Worm (Caenorhabditis elegans) whole organism, L3 larva: ENCODE measurements around the gene Y38H6C.8.

Source experiments
- elt-3 ChIP-seq, 3 experiments: fragments of 150-350 bp in 1 of 3; sonication (generic microtip) in 2 of 3; optimal IDR thresholded peaks; 2 replicates in 2 of 3; 4 replicates in 1 of 3; lab custom pipeline; 2014 to 2017; ENCODE audit warnings: missing biosample characterization in 3 of 3, missing genetic modification characterization in 3 of 3
- fkh-10 ChIP-seq: sonication (generic microtip); optimal IDR thresholded peaks from 2 replicates; lab custom pipeline; 2017; ENCODE audit warnings: missing biosample characterization, missing genetic modification reagents, missing genetic modification characterization
- lin-39 ChIP-seq: fragments of 150-350 bp; optimal IDR thresholded peaks from 2 replicates; lab custom pipeline; 2018; ENCODE audit warnings: missing biosample characterization, missing genetic modification reagents, missing genetic modification characterization
- nhr-12 ChIP-seq: fragments of 150-350 bp; optimal IDR thresholded peaks from 2 replicates; lab custom pipeline; 2014; ENCODE audit warnings: missing biosample characterization, missing genetic modification characterization
- nhr-237 ChIP-seq: fragments of 150-350 bp; optimal IDR thresholded peaks from 2 replicates; lab custom pipeline; 2014; ENCODE audit warnings: missing biosample characterization, missing genetic modification characterization
- nhr-25 ChIP-seq: sonication (generic microtip); optimal IDR thresholded peaks from 2 replicates; lab custom pipeline; 2017; ENCODE audit warnings: missing biosample characterization, missing genetic modification characterization
- snpc-4 ChIP-seq: fragments of 150-350 bp; optimal IDR thresholded peaks from 2 replicates; lab custom pipeline; 2014; ENCODE audit warnings: missing biosample characterization, missing genetic modification characterization
- unc-39 ChIP-seq: sonication (generic microtip); optimal IDR thresholded peaks from 4 replicates; lab custom pipeline; 2017; ENCODE audit warnings: missing biosample characterization, missing genetic modification characterization

- TF ChIP-seq unc-39 (tag; lab: Kevin White, UChicago): no peak
- no peak for TF ChIP-seq nhr-237 (tag; lab: Kevin White, UChicago)
- no peak for TF ChIP-seq fkh-10 (GFP tag; lab: Kevin White, UChicago)
- no peak for TF ChIP-seq lin-39 (tag; lab: Kevin White, UChicago)
- no peak for TF ChIP-seq snpc-4
- TF ChIP-seq elt-3 (tag; optimal IDR thresholded peaks at IDR 0.05; lab: Kevin White, UChicago): no peak
- no peak for TF ChIP-seq nhr-12 (tag; lab: Kevin White, UChicago)
- no peak for TF ChIP-seq nhr-25
Measured at ce11 chrV:20506542-20506941, 7.2 kb upstream of the Y38H6C.8 start.
